Worm (Caenorhabditis elegans) whole organism, L4 larva: Measurements from ENCODE around the gene ZC204.13.
"Not testable (repeated sequence)": the region's sequence is repeated elsewhere in the genome, so short reads cannot be mapped to it uniquely, and the experiment has no call there.

Experiments used
- duxl-1 ChIP-seq: sonication (generic microtip); optimal IDR thresholded peaks from 2 replicates; lab custom pipeline; 2016; ENCODE audit warnings: mild to moderate bottlenecking, missing genetic modification characterization, moderate library complexity, missing compliant biosample characterization; ENCODE audit not compliant: poor library complexity
- egl-27 ChIP-seq: sonication (generic microtip); optimal IDR thresholded peaks from 3 replicates; lab custom pipeline; 2017; ENCODE audit warnings: missing biosample characterization, missing genetic modification reagents, missing genetic modification characterization
- fos-1 ChIP-seq: fragments of 150-350 bp; optimal IDR thresholded peaks from 2 replicates; lab custom pipeline; 2014; ENCODE audit warnings: missing biosample characterization, missing genetic modification characterization
- hlh-30 ChIP-seq: sonication (generic microtip); optimal IDR thresholded peaks from 2 replicates; lab custom pipeline; 2017; ENCODE audit warnings: antibody characterized with exemption, mild to moderate bottlenecking, missing genetic modification characterization, missing compliant biosample characterization; ENCODE audit not compliant: insufficient read depth
- lir-3 ChIP-seq: sonication (generic microtip); optimal IDR thresholded peaks from 2 replicates; lab custom pipeline; 2016; ENCODE audit warnings: mild to moderate bottlenecking, missing genetic modification characterization, missing compliant biosample characterization
- nhr-102 ChIP-seq: sonication (generic microtip); optimal IDR thresholded peaks from 2 replicates; lab custom pipeline; 2016; ENCODE audit warnings: mild to moderate bottlenecking, missing genetic modification characterization, moderate library complexity, missing compliant biosample characterization
- unc-62 ChIP-seq, 3 experiments: fragments of 150-350 bp in 1 of 3; sonication (generic microtip); optimal IDR thresholded peaks in 2 of 3; peaks in 1 of 3; 1 replicate in 1 of 3; 2 replicates in 2 of 3; lab custom pipeline; 2014 to 2017; ENCODE audit warnings: missing biosample characterization in 3 of 3, missing genetic modification characterization in 3 of 3, missing genetic modification reagents in 3 of 3, missing genotype in 1 of 3

- TF ChIP-seq duxl-1 (tag; lab: Kevin White, UChicago); egl-27 (tag; lab: Kevin White, UChicago); nhr-102 (tag; lab: Kevin White, UChicago); lir-3 (tag; lab: Kevin White, UChicago); hlh-30 (tag; lab: Kevin White, UChicago); unc-62 (GFP tag; optimal IDR thresholded peaks at IDR 0.05 in 1 of 2; lab: Kevin White, UChicago); unc-62 (tag; optimal IDR thresholded peaks at IDR 0.05; lab: Kevin White, UChicago); fos-1 (tag; lab: Kevin White, UChicago): not testable (repeated sequence)
Observed at ce11 chrII:1636392-1636791, 24.4 kb downstream of the ZC204.13 start, which contains the start of gene srg-20.
